Fruit fly (Drosophila melanogaster): ENCODE results near the gene Mipp1.

- TF ChIP-seq Max (GFP tag; optimal IDR thresholded peaks at IDR 0.05) (no peak), D19A (tag; optimal IDR thresholded peaks at IDR 0.05) (no peak), lilli (GFP tag; optimal IDR thresholded peaks at IDR 0.05) (no peak), peb (GFP tag; IDR thresholded peaks at IDR 0.05) (no peak), CG14050 (GFP tag; IDR thresholded peaks at IDR 0.05) (no peak), sc (optimal IDR thresholded peaks at IDR 0.05) (no peak), sc (GFP tag; optimal IDR thresholded peaks at IDR 0.05) (no peak), tll (GFP tag; optimal IDR thresholded peaks at IDR 0.05) (no peak), lab (GFP tag; optimal IDR thresholded peaks at IDR 0.05) (no peak), ab (GFP tag; optimal IDR thresholded peaks at IDR 0.05) (no peak), cad (GFP tag; optimal IDR thresholded peaks at IDR 0.05) (no peak), Fer1 (GFP tag; optimal IDR thresholded peaks at IDR 0.05) (no peak), gcm (GFP tag; optimal IDR thresholded peaks at IDR 0.05) (no peak), ac (GFP tag; optimal IDR thresholded peaks at IDR 0.05) (no peak), slou (GFP tag; optimal IDR thresholded peaks at IDR 0.05) (no peak)
Observed at dm6 chr3L:16563361-16563760, 9.8 kb downstream of the Mipp1 start.
